Fruit fly (Drosophila melanogaster) whole organism, embryonic: ENCODE results near the gene CG13096.
A peak's percentile ranks its signal among the peaks of the same experiment; 100 is the strongest.

ENCODE experiments used
- Atf-2 ChIP-seq: fragments of 200-800 bp; sonication (Bioruptor generic); optimal IDR thresholded peaks from 2 replicates; lab custom pipeline; 2016; ENCODE audit warnings: missing biosample characterization, missing genetic modification characterization
- CG10267 ChIP-seq: fragments of 200-800 bp; sonication (Bioruptor generic); optimal IDR thresholded peaks from 2 replicates; lab custom pipeline; 2018; ENCODE audit warnings: missing biosample characterization, mild to moderate bottlenecking, missing genetic modification characterization, moderate library complexity
- CG10431 ChIP-seq: fragments of 200-800 bp; sonication (Bioruptor generic); optimal IDR thresholded peaks from 3 replicates; lab custom pipeline; 2018; ENCODE audit warnings: missing biosample characterization, mild to moderate bottlenecking, missing genetic modification characterization
- CG1233 ChIP-seq: fragments of 200-800 bp; sonication (Bioruptor generic); optimal IDR thresholded peaks from 4 replicates; lab custom pipeline; 2018; ENCODE audit warnings: missing biosample characterization, mild to moderate bottlenecking, missing genetic modification characterization
- CG14050 ChIP-seq: fragments of 200-800 bp; sonication (Bioruptor generic); IDR thresholded peaks from 3 replicates; pipeline ENCODE4 v1.3.6; 2022; ENCODE audit warnings: missing biosample characterization, missing genetic modification characterization
- CG15011 ChIP-seq: fragments of 200-800 bp; sonication (Bioruptor generic); optimal IDR thresholded peaks from 3 replicates; lab custom pipeline; 2018; ENCODE audit warnings: missing biosample characterization, mild to moderate bottlenecking, missing genetic modification characterization
- CG17359 ChIP-seq: fragments of 200-800 bp; sonication (Bioruptor generic); optimal IDR thresholded peaks from 3 replicates; lab custom pipeline; 2018; ENCODE audit warnings: missing biosample characterization, mild to moderate bottlenecking, missing genetic modification characterization, moderate library complexity
- CG17568 ChIP-seq: fragments of 200-800 bp; sonication (Bioruptor generic); optimal IDR thresholded peaks from 2 replicates; lab custom pipeline; 2018; ENCODE audit warnings: missing biosample characterization, mild to moderate bottlenecking, missing genetic modification characterization, moderate library complexity
- CG18011 ChIP-seq: fragments of 200-800 bp; sonication (Bioruptor generic); optimal IDR thresholded peaks from 2 replicates; lab custom pipeline; 2017; ENCODE audit warnings: missing biosample characterization, missing genetic modification characterization, mild to moderate bottlenecking, moderate library complexity, missing genotype
- CG18262 ChIP-seq: fragments of 200-800 bp; optimal IDR thresholded peaks from 3 replicates; lab custom pipeline; 2019; ENCODE audit warnings: missing biosample characterization, mild to moderate bottlenecking, missing genetic modification characterization, moderate library complexity
- CG2129 ChIP-seq: fragments of 200-800 bp; sonication (Bioruptor generic); IDR thresholded peaks from 2 replicates; pipeline ENCODE4 v1.3.6; 2022; ENCODE audit warnings: missing biosample characterization, missing genetic modification characterization; ENCODE audit not compliant: partially characterized antibody
- CG2889 ChIP-seq: fragments of 200-800 bp; sonication (Bioruptor generic); IDR thresholded peaks from 3 replicates; pipeline ENCODE4 v1.3.6; 2022; ENCODE audit warnings: missing biosample characterization, missing genetic modification characterization
- CG32772 ChIP-seq: fragments of 200-800 bp; sonication (Bioruptor generic); IDR thresholded peaks from 2 replicates; pipeline ENCODE4 v1.3.6; 2022; ENCODE audit warnings: missing biosample characterization, missing genetic modification characterization
- CG3281 ChIP-seq: fragments of 200-800 bp; sonication (Bioruptor generic); optimal IDR thresholded peaks from 3 replicates; lab custom pipeline; 2017; ENCODE audit warnings: missing biosample characterization, mild to moderate bottlenecking, missing genetic modification characterization
- CG3838 ChIP-seq: fragments of 200-800 bp; sonication (Bioruptor generic); optimal IDR thresholded peaks from 3 replicates; lab custom pipeline; 2016; ENCODE audit warnings: missing biosample characterization, missing genetic modification characterization
- CG3847 ChIP-seq: fragments of 200-800 bp; sonication (Bioruptor generic); IDR thresholded peaks from 2 replicates; pipeline ENCODE4 v1.3.6; 2022; ENCODE audit warnings: missing biosample characterization, missing genetic modification characterization
- CG4707 ChIP-seq: fragments of 200-800 bp; sonication (Bioruptor generic); optimal IDR thresholded peaks from 2 replicates; lab custom pipeline; 2018; ENCODE audit warnings: missing biosample characterization, mild to moderate bottlenecking, missing genetic modification characterization, moderate library complexity
- CG6683 ChIP-seq: fragments of 200-800 bp; sonication (Bioruptor generic); optimal IDR thresholded peaks from 2 replicates; lab custom pipeline; 2017; ENCODE audit warnings: missing biosample characterization, mild to moderate bottlenecking, missing genetic modification characterization, missing genetic modification reagents
- CG6854 ChIP-seq: fragments of 200-800 bp; sonication (Bioruptor generic); optimal IDR thresholded peaks from 3 replicates; lab custom pipeline; 2017; ENCODE audit warnings: missing biosample characterization, mild to moderate bottlenecking, missing genetic modification characterization
- CG7271 ChIP-seq: fragments of 200-800 bp; sonication (Bioruptor generic); optimal IDR thresholded peaks from 2 replicates; lab custom pipeline; 2018; ENCODE audit warnings: missing biosample characterization, mild to moderate bottlenecking, missing genetic modification characterization, moderate library complexity
- CG7963 ChIP-seq: fragments of 200-800 bp; sonication (Bioruptor generic); IDR thresholded peaks from 3 replicates; pipeline ENCODE4 v1.3.6; 2022; ENCODE audit warnings: missing biosample characterization, missing genetic modification characterization; ENCODE audit not compliant: partially characterized antibody
- CG8290 ChIP-seq, 3 experiments: fragments of 200-800 bp; sonication (Bioruptor generic); optimal IDR thresholded peaks; 2 replicates each; lab custom pipeline; 2016 to 2019; ENCODE audit warnings: missing biosample characterization in 3 of 3, missing genetic modification characterization in 3 of 3, mild to moderate bottlenecking in 2 of 3, moderate library complexity in 1 of 3
- CG9437 ChIP-seq: fragments of 200-800 bp; sonication (Bioruptor generic); optimal IDR thresholded peaks from 2 replicates; lab custom pipeline; 2018; ENCODE audit warnings: missing biosample characterization, mild to moderate bottlenecking, missing genetic modification characterization
- Dbx ChIP-seq: fragments of 200-800 bp; sonication (Bioruptor generic); IDR thresholded peaks from 3 replicates; pipeline ENCODE4 v1.3.6; 2022; ENCODE audit warnings: missing biosample characterization, missing genetic modification characterization
- Deaf1 ChIP-seq: fragments of 200-800 bp; optimal IDR thresholded peaks from 3 replicates; lab custom pipeline; 2019; ENCODE audit warnings: missing biosample characterization, mild to moderate bottlenecking, missing genetic modification characterization, moderate library complexity
- Dll ChIP-seq: fragments of 200-800 bp; sonication (Bioruptor generic); IDR thresholded peaks from 4 replicates; pipeline ENCODE4 v1.3.6; 2022; ENCODE audit warnings: missing biosample characterization, missing genetic modification characterization; ENCODE audit not compliant: partially characterized antibody
- ERR ChIP-seq: fragments of 200-800 bp; sonication (Bioruptor generic); optimal IDR thresholded peaks from 2 replicates; lab custom pipeline; 2016; ENCODE audit warnings: missing biosample characterization, missing genetic modification characterization
- Gug ChIP-seq: fragments of 200-800 bp; sonication (Bioruptor generic); IDR thresholded peaks from 4 replicates; pipeline ENCODE4 v1.3.6; 2022; ENCODE audit warnings: missing biosample characterization, missing genetic modification characterization
- Hand ChIP-seq: fragments of 200-800 bp; sonication (Bioruptor generic); optimal IDR thresholded peaks from 2 replicates; lab custom pipeline; 2017; ENCODE audit warnings: mild to moderate bottlenecking, missing biosample characterization, missing genetic modification reagents, missing genetic modification characterization
- Neu2 ChIP-seq: fragments of 200-800 bp; sonication (Bioruptor generic); optimal IDR thresholded peaks from 3 replicates; lab custom pipeline; 2016; ENCODE audit warnings: missing biosample characterization, missing genetic modification characterization, borderline replicate concordance
- Oaz ChIP-seq: fragments of 200-800 bp; sonication (Bioruptor generic); IDR thresholded peaks from 2 replicates; pipeline ENCODE4 v1.3.6; 2022; ENCODE audit warnings: missing biosample characterization, missing genetic modification characterization
- Poxn ChIP-seq: fragments of 200-800 bp; sonication (Bioruptor generic); IDR thresholded peaks from 2 replicates; pipeline ENCODE4 v1.3.6; 2022; ENCODE audit warnings: missing biosample characterization, missing genetic modification characterization
- Ravus ChIP-seq: fragments of 200-800 bp; sonication (Bioruptor generic); IDR thresholded peaks from 2 replicates; pipeline ENCODE4 v1.3.6; 2022; ENCODE audit warnings: missing biosample characterization, missing genetic modification characterization
- Tbp ChIP-seq: fragments of >200 bp; optimal IDR thresholded peaks from 2 replicates; lab custom pipeline; 2018; ENCODE audit warnings: missing biosample characterization, missing genetic modification characterization
- Xbp1 ChIP-seq: fragments of 200-800 bp; sonication (Bioruptor generic); optimal IDR thresholded peaks from 3 replicates; lab custom pipeline; 2016; ENCODE audit warnings: missing biosample characterization, mild to moderate bottlenecking, missing genetic modification characterization
- ab ChIP-seq: fragments of 200-800 bp; sonication (Bioruptor generic); optimal IDR thresholded peaks from 2 replicates; lab custom pipeline; 2016; ENCODE audit warnings: missing biosample characterization, missing genetic modification characterization
- bbx ChIP-seq: fragments of 200-800 bp; sonication (Bioruptor generic); IDR thresholded peaks from 2 replicates; pipeline ENCODE4 v1.3.6; 2022; ENCODE audit warnings: missing biosample characterization, missing genetic modification characterization; ENCODE audit not compliant: partially characterized antibody
- cg ChIP-seq: fragments of 200-800 bp; sonication (Bioruptor generic); optimal IDR thresholded peaks from 3 replicates; lab custom pipeline; 2019; ENCODE audit warnings: missing biosample characterization, mild to moderate bottlenecking, missing genetic modification characterization, moderate library complexity
- ewg ChIP-seq: fragments of 200-800 bp; sonication (Bioruptor generic); optimal IDR thresholded peaks from 3 replicates; lab custom pipeline; 2017; ENCODE audit warnings: mild to moderate bottlenecking, missing biosample characterization, missing genetic modification reagents, missing genetic modification characterization
- gce ChIP-seq: fragments of 200-800 bp; sonication (Bioruptor generic); IDR thresholded peaks from 3 replicates; pipeline ENCODE4 v1.3.6; 2022; ENCODE audit warnings: missing biosample characterization, missing genetic modification characterization
- her ChIP-seq: fragments of 200-800 bp; sonication (Bioruptor generic); optimal IDR thresholded peaks from 2 replicates; lab custom pipeline; 2016; ENCODE audit warnings: missing biosample characterization, missing genetic modification characterization
- jing ChIP-seq: fragments of 200-800 bp; sonication (Bioruptor generic); optimal IDR thresholded peaks from 2 replicates; lab custom pipeline; 2018; ENCODE audit warnings: missing biosample characterization, mild to moderate bottlenecking, missing genetic modification characterization
- jumu ChIP-seq: fragments of 200-800 bp; sonication (Bioruptor generic); optimal IDR thresholded peaks from 3 replicates; lab custom pipeline; 2016; ENCODE audit warnings: missing biosample characterization, missing genetic modification characterization
- kah ChIP-seq: fragments of 200-800 bp; sonication (Bioruptor generic); optimal IDR thresholded peaks from 2 replicates; lab custom pipeline; 2018; ENCODE audit warnings: missing biosample characterization, mild to moderate bottlenecking, missing genetic modification characterization
- ken ChIP-seq: fragments of 200-800 bp; sonication (Bioruptor generic); IDR thresholded peaks from 3 replicates; pipeline ENCODE4 v1.3.6; 2022; ENCODE audit warnings: missing biosample characterization, missing genetic modification characterization
- org-1 ChIP-seq: fragments of 200-800 bp; sonication (Bioruptor generic); optimal IDR thresholded peaks from 2 replicates; lab custom pipeline; 2017; ENCODE audit warnings: missing biosample characterization, missing genetic modification characterization
- tup ChIP-seq: fragments of 200-800 bp; sonication (Bioruptor generic); optimal IDR thresholded peaks from 2 replicates; lab custom pipeline; 2016; ENCODE audit warnings: missing biosample characterization, mild to moderate bottlenecking, missing genetic modification characterization, moderate library complexity
- unc-4 ChIP-seq: fragments of 200-800 bp; sonication (Bioruptor generic); IDR thresholded peaks from 2 replicates; pipeline ENCODE4 v1.3.6; 2022; ENCODE audit warnings: missing biosample characterization, missing genetic modification characterization; ENCODE audit not compliant: partially characterized antibody
- wor ChIP-seq: fragments of 200-800 bp; sonication (Bioruptor generic); IDR thresholded peaks from 2 replicates; pipeline ENCODE4 v1.3.6; 2022; ENCODE audit warnings: missing biosample characterization, missing genetic modification characterization

CG13096 gene

DNA sequence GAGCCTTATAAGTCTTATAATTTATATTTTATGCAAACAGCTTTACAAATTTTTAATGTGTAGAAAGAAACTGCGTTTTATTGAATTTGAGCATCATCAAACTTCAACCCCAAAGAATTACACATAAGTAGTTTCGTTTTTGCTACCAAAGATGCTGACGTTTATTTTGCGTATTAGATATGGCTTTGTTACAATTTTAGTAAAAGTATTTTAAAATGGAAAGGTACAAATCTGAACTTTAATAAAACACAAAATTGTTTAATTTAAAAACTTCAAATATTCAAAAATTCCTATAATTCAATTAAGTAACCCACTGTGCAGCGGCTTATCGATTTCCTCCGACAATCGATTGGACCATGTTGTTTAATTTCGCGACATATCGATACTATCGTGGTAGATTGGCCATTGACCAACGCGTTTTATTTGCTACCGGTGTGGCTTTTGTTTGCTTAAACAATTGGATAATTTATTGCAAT, 47.5 kb downstream of the CG13096 start, which contains the start of gene prg (continued):
- TF ChIP-seq CG8290 (GFP tag; optimal IDR thresholded peaks at IDR 0.05; lab: Kevin White, UChicago) (peak; percentile 67), CG8290 (tag; optimal IDR thresholded peaks at IDR 0.05; lab: Kevin White, UChicago) (peak in 1 of 2 experiments; percentile 61), CG3838 (GFP tag; lab: Kevin White, UChicago) (peak; percentile 47), CG7963 (GFP tag; lab: Robert Waterston, UW) (peak; percentile 98), Tbp (GFP tag; lab: Kevin White, UChicago) (no peak), Atf-2 (GFP tag; lab: Kevin White, UChicago) (peak; percentile 45), CG9437 (GFP tag; lab: Kevin White, UChicago) (peak; percentile 36), ewg (GFP tag; lab: Kevin White, UChicago) (peak; percentile 19), org-1 (GFP tag; lab: Kevin White, UChicago) (no peak), ken (peak; percentile 28; the same call in 1 of the 3 replicates), CG10267 (peak; percentile 71), Poxn (GFP tag; lab: Robert Waterston, UW) (no peak), CG7271 (no peak), her (GFP tag; lab: Kevin White, UChicago) (peak; percentile 65), CG1233 (peak; percentile 46), CG15011 (GFP tag; lab: Kevin White, UChicago) (peak; percentile 44), Neu2 (GFP tag; lab: Kevin White, UChicago) (no peak), CG17568 (GFP tag; lab: Kevin White, UChicago) (peak; percentile 39), Xbp1 (GFP tag; lab: Kevin White, UChicago) (peak; percentile 64), CG4707 (GFP tag; lab: Kevin White, UChicago) (peak; percentile 96), CG14050 (GFP tag; lab: Robert Waterston, UW) (peak; percentile 33; the same call in 1 of the 3 replicates), kah (GFP tag; lab: Kevin White, UChicago) (no peak), Dbx (GFP tag; lab: Robert Waterston, UW) (peak; percentile 81), cg (GFP tag; lab: Kevin White, UChicago) (no peak), CG2129 (GFP tag; lab: Robert Waterston, UW) (peak; percentile 88), unc-4 (GFP tag; lab: Robert Waterston, UW) (peak; percentile 94), CG6683 (GFP tag; lab: Kevin White, UChicago) (no peak), CG17359 (tag; lab: Kevin White, UChicago) (peak; percentile 54), gce (GFP tag; lab: Robert Waterston, UW) (no peak), CG32772 (GFP tag; lab: Robert Waterston, UW) (no peak), Gug (peak; percentile 10; the same call in 1 of the 4 replicates), Deaf1 (tag; lab: Kevin White, UChicago) (peak; percentile 34), ERR (GFP tag; lab: Kevin White, UChicago) (no peak), Dll (peak; percentile 97), CG6854 (GFP tag; lab: Kevin White, UChicago) (peak; percentile 56), jumu (GFP tag; lab: Kevin White, UChicago) (peak; percentile 71), tup (GFP tag; lab: Kevin White, UChicago) (peak; percentile 16), wor (GFP tag; lab: Robert Waterston, UW) (no peak), CG3847 (GFP tag; lab: Robert Waterston, UW) (peak; percentile 63), Hand (peak; percentile 51), bbx (GFP tag; lab: Robert Waterston, UW) (peak; percentile 98), CG18262 (tag; lab: Kevin White, UChicago) (peak; percentile 75), CG2889 (GFP tag; lab: Robert Waterston, UW) (no peak), ab (GFP tag; lab: Kevin White, UChicago) (no peak), jing (GFP tag; lab: Kevin White, UChicago) (no peak), Oaz (GFP tag; lab: Robert Waterston, UW) (peak; percentile 32; the same call in 1 of the 2 replicates), Ravus (GFP tag; lab: Robert Waterston, UW) (no peak), CG10431 (GFP tag; lab: Kevin White, UChicago) (peak; percentile 51), CG3281 (GFP tag; lab: Kevin White, UChicago) (peak; percentile 73), CG18011 (GFP tag; lab: Kevin White, UChicago) (peak; percentile 38)
